Worm (Caenorhabditis elegans): ENCODE measurements around the gene cutl-2.

- TF ChIP-seq aptf-2 (GFP tag; conservative IDR thresholded peaks at IDR 0.05), result no peak
- no peak for TF ChIP-seq pha-4 (tag; optimal IDR thresholded peaks at IDR 0.05)
- TF ChIP-seq nhr-179 (tag; optimal IDR thresholded peaks at IDR 0.05), result no peak
- TF ChIP-seq athp-1 (tag; optimal IDR thresholded peaks at IDR 0.05), result no peak
- TF ChIP-seq ama-1 (optimal IDR thresholded peaks at IDR 0.05), result no peak
- no peak for TF ChIP-seq ama-1 (GFP tag; optimal IDR thresholded peaks at IDR 0.05)
- TF ChIP-seq nhr-27 (tag; optimal IDR thresholded peaks at IDR 0.05), result no peak
- no peak for TF ChIP-seq unc-62 (GFP tag; optimal IDR thresholded peaks at IDR 0.05)
- TF ChIP-seq unc-130 (GFP tag; optimal IDR thresholded peaks at IDR 0.05), result no peak
- no peak for TF ChIP-seq F52B5.7 (tag; optimal IDR thresholded peaks at IDR 0.05)
- TF ChIP-seq T26A5.8 (tag; optimal IDR thresholded peaks at IDR 0.05), result no peak
- no peak for TF ChIP-seq dpl-1 (GFP tag; optimal IDR thresholded peaks at IDR 0.05)
- no peak for TF ChIP-seq Y67H2A.10 (GFP tag; conservative IDR thresholded peaks at IDR 0.05)
- no peak for TF ChIP-seq tbp1 (GFP tag; optimal IDR thresholded peaks at IDR 0.05)
These were observed 27.8 kb upstream of the cutl-2 start for ce11 chrII:9752278-9752677.

All from whole organism, young adult.